Worm (Caenorhabditis elegans) whole organism, dauer: Measurements from ENCODE around the gene K01A12.4.
"Not testable (repeated sequence)": the region's sequence is repeated elsewhere in the genome, so short reads cannot be mapped to it uniquely, and the experiment has no call there.

ENCODE experiments used
- unc-62 ChIP-seq: sonication (generic microtip); optimal IDR thresholded peaks from 2 replicates; lab custom pipeline; 2017; ENCODE audit warnings: missing biosample characterization, missing genetic modification reagents, missing genetic modification characterization

The K01A12.4 gene

DNA sequence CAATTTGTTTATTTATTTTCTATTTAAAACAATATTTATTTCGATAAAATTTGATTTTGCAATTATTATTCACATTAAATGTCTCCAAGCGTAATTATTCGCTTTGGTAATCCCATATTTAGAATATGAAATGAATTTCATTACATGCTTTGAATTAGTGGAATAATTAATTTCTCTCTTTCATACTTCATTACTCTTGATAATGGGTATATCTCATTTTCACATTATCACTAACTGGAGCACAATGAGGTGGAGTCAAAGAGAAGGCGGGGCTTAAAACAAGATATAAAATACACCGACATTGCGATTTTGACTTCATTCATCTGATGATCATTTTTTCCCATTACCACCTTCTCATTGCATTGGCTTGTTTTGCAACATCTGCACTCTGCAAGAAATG lies at the start of gene K01A12.4:
Gene K01A12.4, plus strand, starts transcription at position 301 of the 400 bp plus-strand sequence.
- not testable (repeated sequence) for TF ChIP-seq unc-62 (GFP tag; lab: Kevin White, UChicago)

DNA sequence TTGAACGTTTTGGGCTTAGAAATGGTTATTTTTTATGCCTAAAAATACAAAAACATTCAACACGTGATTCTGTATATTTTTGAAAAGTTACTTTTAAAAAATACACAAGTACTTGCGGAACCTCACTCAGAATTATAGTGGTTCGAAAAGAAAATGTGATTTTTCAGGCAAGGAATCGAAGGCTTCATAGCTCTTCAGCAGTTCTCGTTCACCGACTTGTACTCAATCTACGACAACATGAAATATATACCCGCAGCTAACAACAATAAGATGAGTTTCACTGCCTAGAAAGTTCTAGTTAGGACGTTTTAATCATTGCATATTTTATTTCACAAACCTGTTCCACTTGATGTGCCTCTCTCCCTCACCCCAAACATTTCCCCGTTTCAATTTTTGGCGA lies 48.1 kb upstream of the K01A12.4 start:
- TF ChIP-seq unc-62 (GFP tag; lab: Kevin White, UChicago), result no peak

DNA sequence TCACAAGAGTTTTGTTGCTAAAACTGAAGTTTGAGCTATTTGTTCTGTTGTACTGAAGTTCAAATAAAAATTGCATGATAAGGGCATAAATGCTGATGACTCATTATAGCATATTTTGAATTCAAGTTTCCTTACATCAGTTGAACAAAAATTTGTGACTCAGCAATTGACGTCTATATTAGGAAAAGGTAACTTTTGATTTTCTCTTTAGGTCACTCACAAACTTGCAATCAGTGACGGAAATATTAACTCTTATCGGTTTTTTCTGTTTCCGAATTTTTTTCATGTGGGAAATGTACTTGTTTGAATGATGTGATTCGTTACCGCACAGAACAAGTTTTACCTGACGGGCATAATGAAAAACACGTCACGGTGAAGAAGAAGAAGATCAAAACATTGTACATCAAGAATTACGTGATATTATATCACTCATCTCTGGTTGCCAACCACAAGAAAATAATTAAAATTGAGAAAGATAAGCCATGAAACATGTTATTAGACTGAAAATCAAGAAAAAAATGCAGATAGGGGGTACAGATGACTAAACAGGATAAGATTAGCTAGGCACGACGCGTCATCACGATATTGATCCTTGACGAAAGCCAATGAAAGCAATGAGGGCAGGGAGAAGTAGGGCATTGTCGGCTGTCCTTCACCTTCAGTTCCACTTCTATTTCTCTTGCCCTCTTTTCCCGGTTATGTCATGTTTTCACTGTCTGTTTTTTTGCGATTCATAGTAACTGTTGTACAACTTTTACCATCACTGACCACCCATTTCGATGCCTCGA lies 46.8 kb upstream of the K01A12.4 start:
- TF ChIP-seq unc-62 (GFP tag; lab: Kevin White, UChicago), result no peak

DNA sequence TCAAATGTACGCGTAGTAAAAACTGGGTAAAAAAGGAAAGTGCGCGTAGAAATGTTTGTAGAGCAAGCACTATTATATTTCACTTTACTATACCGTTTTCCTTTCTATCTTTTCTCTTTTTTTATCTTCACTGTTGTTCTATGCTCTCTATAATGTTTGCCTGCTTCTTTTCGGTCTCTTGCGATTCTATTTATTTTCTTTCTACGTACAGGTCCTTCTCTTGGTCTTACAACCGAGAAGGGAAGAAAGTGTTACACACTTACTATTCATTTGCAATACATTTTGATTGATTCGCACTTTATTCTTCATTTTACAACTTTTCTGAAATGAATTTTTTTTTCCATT lies 46.3 kb upstream of the K01A12.4 start:
- TF ChIP-seq unc-62 (GFP tag; lab: Kevin White, UChicago), result no peak

DNA sequence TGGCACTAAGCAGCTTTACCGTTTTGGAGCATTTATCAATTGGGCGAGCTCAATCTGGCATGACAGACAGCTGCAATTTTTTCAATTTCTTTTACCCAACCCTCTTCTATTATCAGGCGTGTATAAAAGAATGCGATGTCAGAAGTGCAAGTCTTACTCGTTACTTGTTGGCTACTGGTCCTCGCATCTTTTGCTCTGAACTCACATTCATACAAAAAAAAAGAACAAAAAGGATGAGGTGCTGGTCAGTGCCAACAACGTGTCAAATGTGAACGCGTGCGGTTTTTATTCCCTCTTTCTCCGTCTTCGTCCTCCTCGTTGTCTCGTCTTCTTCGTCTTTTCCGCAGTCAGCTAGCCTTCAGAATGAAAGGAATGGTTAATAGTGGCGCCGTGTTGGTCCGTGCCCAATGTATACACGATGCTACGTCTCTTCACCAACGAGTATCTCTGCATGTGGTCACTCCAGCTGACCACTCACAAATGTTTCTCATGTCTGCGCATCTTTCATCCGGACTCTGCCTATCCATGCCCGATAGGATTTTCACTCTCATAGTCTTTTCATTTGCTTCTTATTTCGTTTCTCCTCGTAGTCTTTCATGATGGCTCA lies 44.8 kb upstream of the K01A12.4 start:
- TF ChIP-seq unc-62 (GFP tag; lab: Kevin White, UChicago), result no peak

DNA sequence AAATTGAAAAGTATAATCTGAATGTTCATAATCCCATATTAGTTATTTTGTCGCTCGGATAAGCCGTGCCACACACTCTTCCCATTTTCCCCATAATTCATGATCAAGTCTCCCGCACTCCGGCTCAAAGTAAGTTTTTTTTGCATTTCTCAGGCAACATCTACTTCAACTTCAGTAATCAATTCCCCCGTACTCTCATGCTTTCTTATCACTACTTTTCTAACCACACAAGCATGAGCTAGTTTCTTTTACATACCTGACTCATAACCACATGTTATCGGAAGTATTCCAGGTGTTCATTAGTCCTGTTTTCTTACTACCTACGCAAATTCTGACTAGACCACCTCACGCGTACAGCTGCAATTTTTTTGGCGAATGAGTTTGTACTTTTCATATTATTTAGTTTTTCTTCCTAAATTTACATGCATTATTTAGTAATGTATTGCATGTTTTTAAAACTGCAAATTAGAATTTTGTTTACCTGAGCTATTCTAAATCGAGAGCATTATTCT lies 44.1 kb upstream of the K01A12.4 start:
- no peak for TF ChIP-seq unc-62 (GFP tag; lab: Kevin White, UChicago)

DNA sequence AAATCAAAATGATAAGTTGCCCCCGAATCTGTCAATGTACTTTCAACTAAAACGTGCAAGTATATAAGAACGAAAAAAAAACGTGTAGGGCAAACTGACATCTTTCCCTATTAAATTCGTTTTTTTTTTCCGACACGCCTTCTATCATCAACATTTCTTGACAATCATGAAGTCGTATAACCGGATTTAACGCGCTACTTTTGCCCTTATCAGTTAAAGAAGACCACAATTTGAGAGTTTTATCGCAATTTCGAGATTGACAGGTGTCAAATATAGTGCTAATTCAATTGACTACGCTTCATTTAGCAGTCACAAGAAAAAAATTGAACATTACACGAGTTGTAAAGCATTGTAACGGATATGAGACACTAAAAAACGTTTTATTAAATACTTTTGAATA lies 43.5 kb upstream of the K01A12.4 start:
- no peak for TF ChIP-seq unc-62 (GFP tag; lab: Kevin White, UChicago)

DNA sequence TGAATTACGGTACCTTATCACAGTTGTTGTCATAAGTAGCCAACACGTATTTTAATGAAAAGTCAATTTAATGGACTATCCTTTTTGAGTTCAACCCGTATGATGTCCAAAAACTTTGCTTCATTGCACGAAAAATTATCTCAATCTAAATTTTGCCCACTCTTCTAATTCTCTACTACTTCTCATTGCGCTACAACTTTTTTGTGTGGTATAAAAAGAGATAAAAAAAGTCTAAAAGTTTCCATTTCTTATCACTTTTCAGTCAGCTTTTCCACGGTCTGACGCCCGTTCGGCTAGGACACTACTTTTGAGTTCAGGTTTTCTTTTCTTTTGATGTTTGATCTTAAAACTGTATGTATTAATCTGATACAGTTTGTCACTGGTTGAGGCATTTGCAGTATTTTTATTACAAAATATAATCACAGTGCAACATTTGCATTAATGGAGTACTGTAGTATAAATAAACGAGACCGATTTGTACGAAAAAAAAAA lies 42.8 kb upstream of the K01A12.4 start:
- TF ChIP-seq unc-62 (GFP tag; lab: Kevin White, UChicago), result no peak

DNA sequence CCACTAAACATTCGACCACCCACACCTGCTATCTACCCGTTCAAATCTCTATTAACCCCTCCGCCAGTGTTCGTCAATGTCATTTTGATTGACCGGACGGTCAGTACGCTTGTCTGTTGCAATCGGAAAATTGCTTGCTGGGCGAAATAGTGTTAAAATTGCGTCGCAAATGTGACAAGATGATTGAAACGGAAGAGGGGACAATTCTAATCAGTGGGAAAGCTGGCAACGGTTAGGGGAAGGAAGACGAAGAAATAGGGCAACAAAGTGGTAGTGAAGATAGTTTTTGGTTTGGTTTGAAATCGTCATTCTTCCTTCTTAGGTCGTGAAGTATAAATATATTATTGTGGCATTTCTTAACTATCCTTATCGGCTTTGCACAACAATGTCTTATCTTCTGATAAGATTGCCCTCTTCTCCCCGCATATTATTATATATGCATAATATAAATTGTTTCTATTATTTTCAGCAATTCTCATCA lies 42.2 kb upstream of the K01A12.4 start:
- no peak for TF ChIP-seq unc-62 (GFP tag; lab: Kevin White, UChicago)

DNA sequence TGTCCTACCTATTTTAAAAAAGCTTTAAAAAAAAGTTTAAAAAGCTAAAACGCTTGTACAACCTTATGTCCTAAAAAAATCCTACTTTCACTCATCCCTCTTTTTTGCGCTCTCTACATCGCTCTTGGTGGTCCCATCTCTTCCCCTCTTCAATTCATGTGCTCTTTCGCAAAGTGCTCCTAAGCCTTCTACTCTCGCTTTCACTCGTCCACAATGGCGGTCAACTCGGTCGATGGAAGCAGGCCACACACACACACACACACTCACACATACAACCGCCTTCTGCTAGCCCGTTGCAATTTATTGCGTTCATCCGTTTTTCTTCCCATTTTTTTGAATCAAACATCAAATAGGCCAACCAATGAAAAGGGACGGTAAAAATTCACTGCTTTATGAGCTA lies 41.5 kb upstream of the K01A12.4 start:
- TF ChIP-seq unc-62 (GFP tag; lab: Kevin White, UChicago), result no peak

DNA sequence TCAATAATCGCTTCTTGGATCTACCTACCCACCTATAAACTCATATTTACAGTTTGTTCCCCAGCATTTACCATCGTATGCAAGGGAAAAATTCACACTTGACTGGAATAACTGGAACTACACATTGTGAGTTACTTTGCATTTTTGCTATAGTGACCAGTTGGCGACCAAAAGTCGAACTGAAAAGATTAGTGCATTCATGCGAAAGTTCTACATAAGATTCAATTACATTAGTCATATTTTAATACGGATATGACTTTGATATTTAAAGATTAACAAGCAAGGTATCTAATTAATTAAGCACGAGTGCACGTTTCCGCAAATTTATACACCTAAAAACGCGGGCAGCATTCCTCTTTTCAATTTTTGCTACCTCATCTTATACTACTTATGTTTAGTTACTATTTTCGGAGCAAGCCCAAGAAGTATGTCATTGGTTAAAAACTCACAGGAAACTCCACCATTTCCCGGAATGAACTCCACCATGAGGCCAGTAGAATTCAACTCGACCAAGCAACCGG lies 39.6 kb upstream of the K01A12.4 start, which contains the start of gene jmjd-3.1:
Gene jmjd-3.1, plus strand, starts transcription at position 51 of the 521 bp plus-strand sequence.
- no peak for TF ChIP-seq unc-62 (GFP tag; lab: Kevin White, UChicago)

DNA sequence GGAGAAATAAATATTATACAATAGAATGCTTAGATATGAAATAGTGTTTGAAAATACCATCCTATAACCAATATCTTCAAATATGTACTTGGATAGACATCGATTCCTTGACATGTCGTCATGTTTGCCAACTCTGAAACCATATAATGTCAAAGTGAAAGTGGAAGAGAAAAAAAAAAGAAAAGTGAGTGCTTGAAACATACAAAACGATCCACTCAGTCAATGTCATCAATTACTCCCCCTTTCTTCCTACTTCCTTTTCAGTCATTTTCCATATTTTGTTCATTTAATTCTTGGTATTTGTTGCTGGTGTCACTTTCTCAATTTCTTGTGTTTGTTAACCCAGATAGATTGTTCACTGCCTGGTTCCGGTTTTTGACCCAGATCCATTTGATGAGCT lies 30.5 kb upstream of the K01A12.4 start, which contains the start of gene F18E9.4:
Gene F18E9.4, plus strand, starts transcription at position 301 of the 400 bp plus-strand sequence.
- TF ChIP-seq unc-62 (GFP tag; lab: Kevin White, UChicago), result no peak

DNA sequence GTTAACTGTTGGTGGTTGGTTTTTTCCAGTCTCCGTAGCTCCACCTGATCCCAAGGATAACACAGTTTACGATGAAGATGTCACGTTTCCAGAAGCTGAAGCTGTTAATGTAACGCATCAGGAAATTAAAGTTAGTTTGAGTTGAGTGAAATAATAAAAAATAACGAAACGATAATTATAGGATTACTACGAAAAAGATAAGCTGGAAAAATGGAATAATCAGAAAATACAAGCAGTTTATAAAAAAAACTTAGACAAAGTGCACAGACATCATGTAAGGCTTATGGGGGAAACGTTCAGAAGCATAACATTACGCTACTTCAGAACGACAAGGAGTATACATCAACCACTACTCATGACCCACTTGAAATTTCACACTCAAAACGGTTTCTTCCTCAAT lies 29.3 kb upstream of the K01A12.4 start, which contains the start of gene F18E9.8:
Gene F18E9.8, minus strand, starts transcription at position 101 of the 400 bp plus-strand sequence.
- TF ChIP-seq unc-62 (GFP tag; lab: Kevin White, UChicago), result no peak

DNA sequence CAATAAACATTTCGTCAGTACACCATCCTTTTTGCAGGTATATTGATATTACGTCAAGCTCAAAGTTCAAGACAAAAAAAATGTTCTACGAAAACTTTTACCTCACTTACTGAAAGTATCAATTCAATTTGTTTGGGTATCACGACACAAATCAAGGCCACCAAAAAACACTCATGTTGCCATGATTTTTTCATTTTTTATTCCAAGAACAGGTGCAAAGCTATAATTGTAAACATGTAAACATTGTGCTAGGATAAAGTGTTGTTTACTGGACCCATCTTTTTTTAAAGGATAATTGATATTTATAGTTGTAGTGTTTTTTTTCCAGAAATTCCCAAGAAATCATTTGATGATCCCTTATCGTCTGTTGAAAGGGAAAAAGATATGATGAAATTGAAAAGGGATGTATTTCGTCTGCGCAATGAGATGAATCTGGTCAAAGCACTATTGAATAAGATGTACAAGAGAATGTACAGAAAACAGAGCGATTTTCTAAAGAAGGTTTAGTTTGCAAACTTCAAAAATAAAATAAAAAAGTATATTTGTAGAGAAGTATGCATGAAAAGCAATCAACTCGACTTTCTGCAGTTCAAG lies 27.8 kb upstream of the K01A12.4 start:
- TF ChIP-seq unc-62 (GFP tag; lab: Kevin White, UChicago), result no peak

DNA sequence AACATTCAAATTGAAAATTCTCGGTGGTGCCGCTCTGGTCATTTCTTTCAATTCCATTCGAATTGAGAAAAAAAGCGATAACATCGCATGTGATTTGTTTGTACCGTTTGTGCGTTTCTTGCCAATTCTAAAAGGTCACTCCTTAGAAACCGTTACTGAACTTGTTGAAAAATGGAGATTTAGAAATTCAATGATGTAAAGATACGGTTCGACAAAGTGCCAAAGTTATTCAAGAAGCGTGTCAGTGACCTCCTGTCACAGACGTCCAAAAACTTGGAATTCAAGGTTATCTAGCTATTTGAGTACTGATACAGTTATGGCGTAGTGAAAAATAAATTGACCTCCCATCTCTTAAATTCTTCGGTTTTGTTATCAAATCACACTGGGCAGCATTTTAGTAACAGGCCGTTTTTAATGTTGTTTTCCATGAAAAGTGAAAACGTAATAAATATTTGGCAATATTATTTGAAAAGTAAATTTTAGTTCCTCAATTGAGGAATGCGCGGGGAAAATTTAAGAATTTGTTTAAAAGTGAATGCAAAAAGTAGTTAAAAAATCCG lies 25.8 kb upstream of the K01A12.4 start:
- TF ChIP-seq unc-62 (GFP tag; lab: Kevin White, UChicago), result no peak
